Worm (Caenorhabditis elegans): ENCODE measurements around the gene T19D12.6.
A peak's percentile ranks its signal among the peaks of the same experiment; 100 is the strongest.

The T19D12.6 gene

ce11 chrII:6619007-6619406 lies 23.9 kb downstream of the T19D12.6 start:
- no peak for TF ChIP-seq sem-4 (tag; optimal IDR thresholded peaks at IDR 0.05)
- TF ChIP-seq nhr-25 (tag; optimal IDR thresholded peaks at IDR 0.05): peak; percentile 53
- peak; percentile 7 for TF ChIP-seq blmp-1 (tag; optimal IDR thresholded peaks at IDR 0.05; ENCODE audit: insufficient read depth)
- TF ChIP-seq lsy-2 (tag; optimal IDR thresholded peaks at IDR 0.05): no peak
- TF ChIP-seq nhr-77 (tag; optimal IDR thresholded peaks at IDR 0.05): no peak
- peak; percentile 22 for TF ChIP-seq sma-9 (GFP tag; optimal IDR thresholded peaks at IDR 0.05)
- TF ChIP-seq sma-9 (tag; optimal IDR thresholded peaks at IDR 0.05): no peak
- TF ChIP-seq nhr-21 (tag; optimal IDR thresholded peaks at IDR 0.05): peak; percentile 6
- TF ChIP-seq alr-1 (tag; optimal IDR thresholded peaks at IDR 0.05): no peak
- no peak for TF ChIP-seq ztf-11 (tag; optimal IDR thresholded peaks at IDR 0.05)
- TF ChIP-seq R02D3.7 (tag; optimal IDR thresholded peaks at IDR 0.05): no peak
- TF ChIP-seq mab-5 (tag; optimal IDR thresholded peaks at IDR 0.05): no peak
- no peak for TF ChIP-seq nhr-237 (tag; optimal IDR thresholded peaks at IDR 0.05)
- TF ChIP-seq sma-3 (GFP tag; optimal IDR thresholded peaks at IDR 0.05): peak; percentile 14
- TF ChIP-seq Y55F3AM.14 (GFP tag; optimal IDR thresholded peaks at IDR 0.05): no peak

DNA sequence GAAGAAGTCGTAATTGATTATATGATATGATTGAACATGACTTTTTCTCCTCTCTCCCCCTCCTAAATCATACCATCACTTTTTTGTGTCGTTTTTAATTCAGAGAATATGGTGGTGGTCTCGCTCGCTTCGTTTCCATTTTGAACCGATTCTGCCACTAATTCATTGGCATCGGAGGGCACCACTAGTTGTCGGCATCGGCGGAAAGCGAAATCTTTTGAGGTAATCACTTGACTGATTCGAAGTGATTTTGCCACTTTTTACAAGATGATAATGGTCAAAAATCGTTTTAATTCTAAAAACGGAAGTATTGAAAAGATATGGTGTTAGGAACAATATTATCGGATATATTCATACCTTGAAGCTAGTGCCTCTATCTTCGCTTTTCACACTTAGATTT lies 26.1 kb downstream of the T19D12.6 start, which contains the start of gene klf-3:
Gene klf-3 (plus strand): TSS at position 109 of the 400 bp plus-strand sequence.
- TF ChIP-seq blmp-1 (tag; optimal IDR thresholded peaks at IDR 0.05; ENCODE audit: insufficient read depth): peak; percentile 1
- no peak for TF ChIP-seq ceh-82 (tag; optimal IDR thresholded peaks at IDR 0.05)
- TF ChIP-seq sem-4 (tag; optimal IDR thresholded peaks at IDR 0.05): no peak

DNA sequence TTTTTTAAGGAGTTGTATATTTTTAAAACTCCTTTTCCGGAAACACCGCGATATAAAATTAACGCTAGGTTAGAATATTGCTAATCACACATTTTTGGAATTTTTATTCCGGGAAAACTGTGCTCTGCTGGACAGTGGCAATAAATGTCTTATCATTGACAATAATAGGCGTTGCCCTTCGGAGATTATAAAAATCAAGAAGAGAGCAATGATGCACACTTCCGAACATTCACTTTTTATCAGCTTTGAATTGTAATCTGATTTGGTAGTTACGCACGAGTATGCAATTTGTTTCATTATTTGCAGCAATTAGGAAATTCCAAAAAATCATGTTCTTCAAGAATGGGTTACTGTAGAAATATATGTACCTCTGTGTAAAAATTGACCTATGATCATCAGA lies 26.8 kb downstream of the T19D12.6 start:
- TF ChIP-seq sma-3 (GFP tag; optimal IDR thresholded peaks at IDR 0.05) (no peak), nhr-237 (tag; optimal IDR thresholded peaks at IDR 0.05) (no peak), sma-9 (GFP tag; optimal IDR thresholded peaks at IDR 0.05) (peak; percentile 38), sma-9 (tag; optimal IDR thresholded peaks at IDR 0.05) (no peak), fos-1 (tag; optimal IDR thresholded peaks at IDR 0.05) (peak; percentile 85), C34F6.9 (tag; optimal IDR thresholded peaks at IDR 0.05) (no peak), unc-55 (GFP tag; optimal IDR thresholded peaks at IDR 0.05) (no peak)

ce11 chrII:6615232-6616029 lies 27.5 kb downstream of the T19D12.6 start:
- no peak for TF ChIP-seq nhr-77 (tag; optimal IDR thresholded peaks at IDR 0.05)
- no peak for TF ChIP-seq unc-55 (GFP tag; optimal IDR thresholded peaks at IDR 0.05)
- no peak for TF ChIP-seq sem-4 (tag; optimal IDR thresholded peaks at IDR 0.05)
- peak; percentile 67 for TF ChIP-seq F13H6.1 (tag; optimal IDR thresholded peaks at IDR 0.05)
- no peak for TF ChIP-seq lin-39 (tag; optimal IDR thresholded peaks at IDR 0.05)
- TF ChIP-seq crh-2 (tag; optimal IDR thresholded peaks at IDR 0.05): peak; percentile 41
- TF ChIP-seq mdl-1 (tag; optimal IDR thresholded peaks at IDR 0.05): no peak
- no peak for TF ChIP-seq nhr-12 (tag; optimal IDR thresholded peaks at IDR 0.05)
- no peak for TF ChIP-seq ztf-4 (tag; optimal IDR thresholded peaks at IDR 0.05)
- TF ChIP-seq nhr-129 (tag; optimal IDR thresholded peaks at IDR 0.05): peak; percentile 12
- TF ChIP-seq fos-1 (tag; optimal IDR thresholded peaks at IDR 0.05): peak; percentile 92
- TF ChIP-seq zag-1 (tag; optimal IDR thresholded peaks at IDR 0.05): no peak
- no peak for TF ChIP-seq ZK546.5 (tag; optimal IDR thresholded peaks at IDR 0.05)
- no peak for TF ChIP-seq nhr-6 (tag; optimal IDR thresholded peaks at IDR 0.05)
- TF ChIP-seq gmeb-1 (tag; optimal IDR thresholded peaks at IDR 0.05): no peak
- no peak for TF ChIP-seq aly-2 (tag; optimal IDR thresholded peaks at IDR 0.05)
- TF ChIP-seq alr-1 (tag; optimal IDR thresholded peaks at IDR 0.05): no peak
- peak; percentile 29 for TF ChIP-seq sma-9 (GFP tag; optimal IDR thresholded peaks at IDR 0.05)
- TF ChIP-seq sma-9 (tag; optimal IDR thresholded peaks at IDR 0.05): no peak
- TF ChIP-seq skn-1 (tag; optimal IDR thresholded peaks at IDR 0.05): no peak
- no peak for TF ChIP-seq nhr-10 (tag; optimal IDR thresholded peaks at IDR 0.05)
- TF ChIP-seq lin-11 (tag; optimal IDR thresholded peaks at IDR 0.05): no peak
- TF ChIP-seq ceh-16 (tag; optimal IDR thresholded peaks at IDR 0.05): no peak
- no peak for TF ChIP-seq nhr-21 (tag; optimal IDR thresholded peaks at IDR 0.05)
- TF ChIP-seq peb-1 (tag; optimal IDR thresholded peaks at IDR 0.05): no peak
- TF ChIP-seq nhr-11 (tag; optimal IDR thresholded peaks at IDR 0.05): no peak
- TF ChIP-seq nhr-25 (tag; optimal IDR thresholded peaks at IDR 0.05): no peak
- no peak for TF ChIP-seq sma-3 (GFP tag; optimal IDR thresholded peaks at IDR 0.05)
- TF ChIP-seq mbf-1 (tag; optimal IDR thresholded peaks at IDR 0.05): no peak
- no peak for TF ChIP-seq dmd-4 (tag; optimal IDR thresholded peaks at IDR 0.05)
- no peak for TF ChIP-seq nhr-23 (tag; optimal IDR thresholded peaks at IDR 0.05)
